Fruit fly (Drosophila melanogaster) S2 (cell line): ENCODE data around the gene CG7789.

Experiments
- CG8478 ChIP-seq: fragments of >200 bp; optimal IDR thresholded peaks from 2 replicates; lab custom pipeline; 2018
- CTCF ChIP-seq, 2 experiments: fragments of >200 bp; optimal IDR thresholded peaks; 2 replicates each; lab custom pipeline; 2018

DNA sequence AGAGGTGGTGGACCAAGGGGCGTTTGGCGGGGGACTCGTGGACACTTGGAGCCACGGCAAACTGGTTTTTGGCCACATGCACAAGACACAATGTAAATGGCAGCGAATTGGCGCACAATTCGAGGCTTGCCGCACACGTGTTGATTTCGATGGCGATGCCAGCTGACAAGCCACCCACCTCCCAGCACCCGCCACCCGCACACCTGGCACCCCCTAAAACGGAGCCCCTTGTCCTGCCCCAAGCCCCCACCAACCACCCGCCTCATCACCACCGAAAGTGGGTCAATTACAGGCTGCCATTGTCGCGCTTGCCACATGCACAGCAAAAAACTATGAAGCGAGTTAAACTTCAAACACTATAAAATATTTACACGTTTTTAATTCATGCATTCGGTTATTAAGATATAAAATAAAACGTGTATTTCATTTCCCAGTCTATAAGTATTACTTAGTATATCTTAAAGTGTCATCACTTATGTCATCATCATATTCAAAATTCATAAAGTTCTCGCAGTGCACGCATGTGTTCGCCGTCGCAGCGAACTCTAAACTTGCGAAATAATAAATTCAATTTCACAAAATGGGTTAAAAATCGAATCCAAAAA is 44.8 kb upstream of the CG7789 start:
- TF ChIP-seq CG8478 (lab: Kevin White, UChicago), result no peak
- TF ChIP-seq CTCF (optimal IDR thresholded peaks at IDR 0.05; lab: Kevin White, UChicago), result no peak
